Fruit fly (Drosophila melanogaster) whole organism, adult: ENCODE data around the gene kibra.

ENCODE experiments used
- CG11617 ChIP-seq: fragments of 200-800 bp; sonication (Bioruptor generic); optimal IDR thresholded peaks from 2 replicates; lab custom pipeline; 2017; ENCODE audit warnings: mild to moderate bottlenecking, missing biosample characterization, missing genetic modification reagents, missing genetic modification characterization
- CG33017 ChIP-seq: fragments of 200-800 bp; sonication (Bioruptor generic); optimal IDR thresholded peaks from 2 replicates; lab custom pipeline; 2018; ENCODE audit warnings: missing biosample characterization, mild to moderate bottlenecking, missing genetic modification characterization, moderate library complexity
- CG5204 ChIP-seq: fragments of 200-800 bp; sonication (Bioruptor generic); optimal IDR thresholded peaks from 2 replicates; lab custom pipeline; 2016; ENCODE audit warnings: missing biosample characterization, missing genetic modification characterization
- CG7101 ChIP-seq: fragments of 200-800 bp; sonication (Bioruptor generic); optimal IDR thresholded peaks from 2 replicates; lab custom pipeline; 2018; ENCODE audit warnings: missing biosample characterization, mild to moderate bottlenecking, missing genetic modification characterization, moderate library complexity
- Clk ChIP-seq: fragments of 200-800 bp; sonication (Bioruptor generic); optimal IDR thresholded peaks from 2 replicates; lab custom pipeline; 2017; ENCODE audit warnings: missing biosample characterization, missing genetic modification characterization
- Hr96 ChIP-seq: fragments of 200-800 bp; sonication (Bioruptor generic); optimal IDR thresholded peaks from 2 replicates; lab custom pipeline; 2016; ENCODE audit warnings: missing biosample characterization, missing genetic modification characterization
- Mnt ChIP-seq: fragments of 200-800 bp; sonication (Bioruptor generic); optimal IDR thresholded peaks from 2 replicates; lab custom pipeline; 2016; ENCODE audit warnings: missing biosample characterization, mild to moderate bottlenecking, missing genetic modification characterization
- cic ChIP-seq: fragments of 200-800 bp; sonication (Bioruptor generic); optimal IDR thresholded peaks from 2 replicates; lab custom pipeline; 2017; ENCODE audit warnings: missing biosample characterization, mild to moderate bottlenecking, missing genetic modification characterization, moderate library complexity
- cnc ChIP-seq, 2 experiments: fragments of >200 bp; optimal IDR thresholded peaks; 2 replicates each; lab custom pipeline; 2017
- kay ChIP-seq: fragments of 200-800 bp; sonication (Bioruptor generic); peaks from one replicate; lab custom pipeline; 2016; ENCODE audit warnings: missing biosample characterization, missing genetic modification characterization, borderline replicate concordance
- ovo ChIP-seq: fragments of 200-800 bp; sonication (Bioruptor generic); optimal IDR thresholded peaks from 2 replicates; lab custom pipeline; 2016; ENCODE audit warnings: missing biosample characterization, missing genetic modification characterization
- toe ChIP-seq: fragments of 200-800 bp; sonication (Bioruptor generic); optimal IDR thresholded peaks from 2 replicates; lab custom pipeline; 2016; ENCODE audit warnings: missing biosample characterization, missing genetic modification characterization

dm6 chr3R:14717076-14717711, 6.9 kb downstream of the kibra start:
- no peak for TF ChIP-seq Clk
- TF ChIP-seq CG11617 (GFP tag; lab: Kevin White, UChicago): no peak
- no peak for TF ChIP-seq kay (GFP tag; lab: Kevin White, UChicago)
- TF ChIP-seq toe (GFP tag; lab: Kevin White, UChicago): no peak
- TF ChIP-seq Mnt (GFP tag; lab: Kevin White, UChicago): no peak
- TF ChIP-seq CG5204 (GFP tag; lab: Kevin White, UChicago): no peak
- TF ChIP-seq CG33017 (tag; lab: Kevin White, UChicago): no peak
- TF ChIP-seq Hr96 (GFP tag; lab: Kevin White, UChicago): no peak
- TF ChIP-seq CG7101: no peak
- TF ChIP-seq cnc (optimal IDR thresholded peaks at IDR 0.05; lab: Kevin White, UChicago): no peak
- no peak for TF ChIP-seq cic
- no peak for TF ChIP-seq ovo (GFP tag; lab: Kevin White, UChicago)
